Worm (Caenorhabditis elegans) whole organism, L4 larva: ENCODE measurements around the gene ast-1.

Experiments used
- D1046.2 ChIP-seq: fragments of 200-800 bp; sonication (Bioruptor generic); IDR thresholded peaks from 2 replicates; pipeline ENCODE4 v1.3.6; 2022; ENCODE audit warnings: missing genetic modification characterization, missing compliant biosample characterization
- F26F4.8 ChIP-seq: fragments of 200-800 bp; sonication (Bioruptor generic); conservative IDR thresholded peaks from 2 replicates; pipeline ENCODE4 v1.3.6; 2022; ENCODE audit warnings: missing genetic modification characterization, missing compliant biosample characterization
- T20F7.1 ChIP-seq: fragments of 200-800 bp; sonication (Bioruptor generic); optimal IDR thresholded peaks from 2 replicates; lab custom pipeline; 2018; ENCODE audit warnings: mild to moderate bottlenecking, missing genetic modification characterization, missing compliant biosample characterization
- Y75B8A.6 ChIP-seq: fragments of 200-800 bp; sonication (Bioruptor generic); IDR thresholded peaks from 2 replicates; pipeline ENCODE4 v1.3.6; 2022; ENCODE audit warnings: missing genetic modification reagents, missing genetic modification characterization, missing compliant biosample characterization
- ZK546.5 ChIP-seq, 2 experiments: sonication (generic microtip); optimal IDR thresholded peaks; 2 replicates each; lab custom pipeline; 2017; ENCODE audit warnings: missing biosample characterization in 2 of 2, missing genetic modification characterization in 2 of 2
- aha-1 ChIP-seq: fragments of 150-350 bp; peaks from one replicate; lab custom pipeline; 2014; ENCODE audit warnings: missing biosample characterization, missing genetic modification characterization
- arid-1 ChIP-seq: fragments of 200-800 bp; sonication (Bioruptor generic); conservative IDR thresholded peaks from 2 replicates; pipeline ENCODE4 v1.3.6; 2022; ENCODE audit warnings: missing genetic modification reagents, missing genetic modification characterization, missing compliant biosample characterization
- attf-4 ChIP-seq: sonication (generic microtip); optimal IDR thresholded peaks from 3 replicates; lab custom pipeline; 2017; ENCODE audit warnings: missing biosample characterization, missing genetic modification characterization
- ceh-20 ChIP-seq: fragments of 200-800 bp; sonication (Bioruptor generic); IDR thresholded peaks from 2 replicates; pipeline ENCODE4 v1.3.6; 2022; ENCODE audit warnings: missing genetic modification reagents, missing genetic modification characterization, missing compliant biosample characterization
- ceh-32 ChIP-seq: sonication (generic microtip); optimal IDR thresholded peaks from 2 replicates; lab custom pipeline; 2016; ENCODE audit warnings: mild to moderate bottlenecking, missing genetic modification characterization, missing compliant biosample characterization; ENCODE audit not compliant: poor library complexity
- ceh-44 ChIP-seq: fragments of 200-800 bp; sonication (Bioruptor generic); IDR thresholded peaks from 2 replicates; pipeline ENCODE4 v1.3.6; 2022; ENCODE audit warnings: missing genetic modification reagents, missing genetic modification characterization, missing compliant biosample characterization
- ceh-82 ChIP-seq: sonication (generic microtip); optimal IDR thresholded peaks from 2 replicates; lab custom pipeline; 2017; ENCODE audit warnings: missing biosample characterization, missing genetic modification characterization
- cey-2 ChIP-seq: sonication (generic microtip); optimal IDR thresholded peaks from 3 replicates; lab custom pipeline; 2017; ENCODE audit warnings: missing genetic modification characterization, mild to moderate bottlenecking, missing compliant biosample characterization, antibody characterized with exemption, borderline replicate concordance; ENCODE audit not compliant: insufficient read depth
- ctbp-1 ChIP-seq: fragments of 200-800 bp; sonication (Bioruptor generic); IDR thresholded peaks from 2 replicates; pipeline ENCODE4 v1.3.6; 2022; ENCODE audit warnings: missing genetic modification reagents, missing genetic modification characterization, missing compliant biosample characterization
- daf-16 ChIP-seq, 3 experiments: sonication (generic microtip); optimal IDR thresholded peaks; 2 replicates each; lab custom pipeline; 2016 to 2017; ENCODE audit warnings: missing genetic modification characterization in 3 of 3, missing genetic modification reagents in 3 of 3, mild to moderate bottlenecking in 2 of 3, missing compliant biosample characterization in 2 of 3, missing biosample characterization in 1 of 3, moderate library complexity in 1 of 3
- dmd-8 ChIP-seq: fragments of 200-800 bp; sonication (Bioruptor generic); IDR thresholded peaks from 2 replicates; pipeline ENCODE4 v1.3.6; 2022; ENCODE audit warnings: missing genetic modification characterization, missing compliant biosample characterization
- dpl-1 ChIP-seq: fragments of 150-350 bp; optimal IDR thresholded peaks from 2 replicates; lab custom pipeline; 2014; ENCODE audit warnings: missing biosample characterization, missing genetic modification reagents, missing genetic modification characterization
- dve-1 ChIP-seq: sonication (generic microtip); optimal IDR thresholded peaks from 2 replicates; lab custom pipeline; 2017; ENCODE audit warnings: antibody characterized with exemption, mild to moderate bottlenecking, missing genetic modification characterization, missing compliant biosample characterization; ENCODE audit not compliant: insufficient read depth
- egl-27 ChIP-seq: sonication (generic microtip); optimal IDR thresholded peaks from 3 replicates; lab custom pipeline; 2017; ENCODE audit warnings: missing biosample characterization, missing genetic modification reagents, missing genetic modification characterization
- gei-8 ChIP-seq: fragments of 200-800 bp; sonication (Bioruptor generic); optimal IDR thresholded peaks from 2 replicates; lab custom pipeline; 2018; ENCODE audit warnings: mild to moderate bottlenecking, missing genetic modification characterization, missing compliant biosample characterization
- hlh-30 ChIP-seq: sonication (generic microtip); optimal IDR thresholded peaks from 2 replicates; lab custom pipeline; 2017; ENCODE audit warnings: antibody characterized with exemption, mild to moderate bottlenecking, missing genetic modification characterization, missing compliant biosample characterization; ENCODE audit not compliant: insufficient read depth
- hmg-1.1 ChIP-seq: fragments of 200-800 bp; sonication (Bioruptor generic); IDR thresholded peaks from 2 replicates; pipeline ENCODE4 v1.3.6; 2022; ENCODE audit warnings: missing genetic modification reagents, missing genetic modification characterization, missing compliant biosample characterization
- lin-39 ChIP-seq: fragments of 150-350 bp; optimal IDR thresholded peaks from 2 replicates; lab custom pipeline; 2014; ENCODE audit warnings: missing biosample characterization, missing genetic modification reagents, missing genetic modification characterization
- madf-9 ChIP-seq: fragments of 200-800 bp; sonication (Bioruptor generic); conservative IDR thresholded peaks from 2 replicates; pipeline ENCODE4 v1.3.6; 2022; ENCODE audit warnings: missing genetic modification reagents, missing genetic modification characterization, missing compliant biosample characterization
- mdl-1 ChIP-seq, 2 experiments: fragments of 150-350 bp in 1 of 2; sonication (generic microtip) in 1 of 2; optimal IDR thresholded peaks; 2 replicates each; lab custom pipeline; 2014 to 2017; ENCODE audit warnings: missing biosample characterization in 2 of 2, missing genetic modification characterization in 2 of 2
- mes-2 ChIP-seq: sonication (generic microtip); optimal IDR thresholded peaks from 2 replicates; lab custom pipeline; 2016; ENCODE audit warnings: missing genotype, mild to moderate bottlenecking, missing genetic modification characterization, missing compliant biosample characterization; ENCODE audit not compliant: poor library complexity, severe bottlenecking
- mxl-2 ChIP-seq: fragments of 200-800 bp; sonication (Bioruptor generic); conservative IDR thresholded peaks from 2 replicates; pipeline ENCODE4 v1.3.6; 2022; ENCODE audit warnings: missing genetic modification reagents, missing genetic modification characterization, missing compliant biosample characterization
- mxl-3 ChIP-seq: fragments of 200-800 bp; sonication (Bioruptor generic); optimal IDR thresholded peaks from 2 replicates; lab custom pipeline; 2018; ENCODE audit warnings: mild to moderate bottlenecking, missing genetic modification characterization, missing compliant biosample characterization
- nhr-102 ChIP-seq: sonication (generic microtip); optimal IDR thresholded peaks from 2 replicates; lab custom pipeline; 2016; ENCODE audit warnings: mild to moderate bottlenecking, missing genetic modification characterization, moderate library complexity, missing compliant biosample characterization
- nhr-11 ChIP-seq: fragments of 150-350 bp; optimal IDR thresholded peaks from 2 replicates; lab custom pipeline; 2014; ENCODE audit warnings: missing biosample characterization, missing genetic modification characterization
- nhr-25 ChIP-seq: sonication (generic microtip); optimal IDR thresholded peaks from 2 replicates; lab custom pipeline; 2017; ENCODE audit warnings: missing genetic modification characterization, mild to moderate bottlenecking, missing compliant biosample characterization, antibody characterized with exemption, moderate library complexity, borderline replicate concordance; ENCODE audit not compliant: insufficient read depth
- nhr-28 ChIP-seq: fragments of 150-350 bp; optimal IDR thresholded peaks from 2 replicates; lab custom pipeline; 2014; ENCODE audit warnings: missing biosample characterization, missing genetic modification characterization
- nhr-41 ChIP-seq: fragments of 200-800 bp; sonication (Bioruptor generic); IDR thresholded peaks from 2 replicates; pipeline ENCODE4 v1.3.6; 2022; ENCODE audit warnings: missing genetic modification reagents, missing genetic modification characterization, missing compliant biosample characterization
- nhr-42 ChIP-seq: fragments of 200-800 bp; sonication (Bioruptor generic); IDR thresholded peaks from 2 replicates; pipeline ENCODE4 v1.3.6; 2022; ENCODE audit warnings: missing genetic modification characterization, missing compliant biosample characterization
- nhr-48 ChIP-seq: sonication (generic microtip); optimal IDR thresholded peaks from 2 replicates; lab custom pipeline; 2016; ENCODE audit warnings: mild to moderate bottlenecking, missing genetic modification characterization, missing compliant biosample characterization
- nhr-77 ChIP-seq: fragments of 150-350 bp; optimal IDR thresholded peaks from 2 replicates; lab custom pipeline; 2014; ENCODE audit warnings: missing biosample characterization, missing genetic modification characterization
- pha-4 ChIP-seq, 2 experiments: fragments of 150-350 bp in 1 of 2; fragments of 200-800 bp in 1 of 2; sonication (Bioruptor generic) in 1 of 2; IDR thresholded peaks in 1 of 2; optimal IDR thresholded peaks in 1 of 2; 2 replicates each; pipeline versions ENCODE4 v1.3.6 to Lab custom; 2014 to 2022; ENCODE audit warnings: missing genetic modification characterization in 2 of 2, missing genetic modification reagents in 2 of 2, missing biosample characterization in 1 of 2, missing compliant biosample characterization in 1 of 2
- pqm-1 ChIP-seq: sonication (generic microtip); optimal IDR thresholded peaks from 2 replicates; lab custom pipeline; 2017; ENCODE audit warnings: missing biosample characterization, missing genetic modification characterization
- rbr-2 ChIP-seq: sonication (generic microtip); optimal IDR thresholded peaks from 2 replicates; lab custom pipeline; 2016; ENCODE audit warnings: missing genotype, missing genetic modification characterization, missing compliant biosample characterization
- saeg-2 ChIP-seq: fragments of 200-800 bp; sonication (Bioruptor generic); IDR thresholded peaks from 2 replicates; pipeline ENCODE4 v1.3.6; 2022; ENCODE audit warnings: missing genetic modification reagents, missing genetic modification characterization, missing compliant biosample characterization
- sdz-12 ChIP-seq: fragments of 200-800 bp; sonication (Bioruptor generic); optimal IDR thresholded peaks from 2 replicates; lab custom pipeline; 2018; ENCODE audit warnings: mild to moderate bottlenecking, missing genetic modification characterization, missing compliant biosample characterization
- tag-97 ChIP-seq: fragments of 200-800 bp; sonication (Bioruptor generic); IDR thresholded peaks from 2 replicates; pipeline ENCODE4 v1.3.6; 2022; ENCODE audit warnings: missing genetic modification characterization, missing compliant biosample characterization
- zag-1 ChIP-seq: fragments of 150-350 bp; optimal IDR thresholded peaks from 2 replicates; lab custom pipeline; 2014; ENCODE audit warnings: missing biosample characterization, missing genetic modification characterization
- ztf-7 ChIP-seq: fragments of 150-350 bp; optimal IDR thresholded peaks from 2 replicates; lab custom pipeline; 2014; ENCODE audit warnings: missing biosample characterization, missing genetic modification characterization

ast-1 gene

ce11 chrII:4100485-4100884 lies 34.7 kb downstream of the ast-1 start, which contains the start of gene rhgf-2:
rhgf-2 (plus strand) TSS chrII:4100785.
- TF ChIP-seq attf-4 (no peak), ZK546.5 (tag; optimal IDR thresholded peaks at IDR 0.05; lab: Kevin White, UChicago) (no peak), pha-4 (GFP tag; IDR thresholded peaks at IDR 0.05; lab: Robert Waterston, UW) (no peak), pha-4 (tag; optimal IDR thresholded peaks at IDR 0.05; lab: Kevin White, UChicago) (no peak), nhr-48 (no peak), ceh-44 (GFP tag; lab: Robert Waterston, UW) (no peak), mes-2 (no peak), nhr-25 (tag; lab: Kevin White, UChicago) (no peak), ceh-82 (tag; lab: Kevin White, UChicago) (no peak), ztf-7 (no peak), F26F4.8 (GFP tag; lab: Robert Waterston, UW) (no peak), tag-97 (no peak), sdz-12 (GFP tag; lab: Kevin White, UChicago) (no peak), mxl-2 (GFP tag; lab: Robert Waterston, UW) (no peak), lin-39 (no peak), dve-1 (tag; lab: Kevin White, UChicago) (no peak)

DNA sequence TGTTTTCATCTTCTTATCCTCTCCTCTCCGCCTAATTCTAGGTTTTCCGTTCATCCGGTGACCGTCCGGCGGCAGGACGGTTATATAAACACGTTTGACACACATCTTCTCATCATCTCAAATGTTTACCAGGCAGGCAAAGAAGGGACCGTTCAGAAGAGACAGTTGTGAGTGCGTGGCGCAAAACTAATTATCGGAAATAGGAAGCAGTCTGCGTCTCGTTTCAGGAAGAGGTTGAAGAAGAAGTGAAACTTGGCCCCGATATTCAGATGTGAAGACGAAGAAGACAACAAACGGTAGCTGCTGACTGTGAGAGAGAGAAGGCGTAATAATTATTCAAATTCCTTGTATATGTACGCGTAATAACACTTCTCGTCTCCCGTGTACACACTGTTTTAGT lies 36.4 kb downstream of the ast-1 start:
- TF ChIP-seq nhr-28 (tag; lab: Kevin White, UChicago) = no peak
- no peak for TF ChIP-seq rbr-2 (tag; lab: Kevin White, UChicago)
- no peak for TF ChIP-seq gei-8 (GFP tag; lab: Kevin White, UChicago)
- no peak for TF ChIP-seq dmd-8
- TF ChIP-seq ceh-20 (GFP tag; lab: Robert Waterston, UW) = no peak
- TF ChIP-seq pha-4 (GFP tag; IDR thresholded peaks at IDR 0.05; lab: Robert Waterston, UW) = no peak
- no peak for TF ChIP-seq pha-4 (tag; optimal IDR thresholded peaks at IDR 0.05; lab: Kevin White, UChicago)
- TF ChIP-seq ZK546.5 (tag; optimal IDR thresholded peaks at IDR 0.05; lab: Kevin White, UChicago) = no peak
- no peak for TF ChIP-seq Y75B8A.6
- no peak for TF ChIP-seq nhr-102 (tag; lab: Kevin White, UChicago)
- no peak for TF ChIP-seq T20F7.1 (GFP tag; lab: Kevin White, UChicago)
- no peak for TF ChIP-seq aha-1 (tag; lab: Kevin White, UChicago)
- no peak for TF ChIP-seq nhr-41 (GFP tag; lab: Robert Waterston, UW)
- TF ChIP-seq egl-27 (tag; lab: Kevin White, UChicago) = no peak
- no peak for TF ChIP-seq ceh-82 (tag; lab: Kevin White, UChicago)
- TF ChIP-seq dpl-1 (GFP tag; lab: Kevin White, UChicago) = no peak
- no peak for TF ChIP-seq daf-16 (GFP tag; optimal IDR thresholded peaks at IDR 0.05; lab: Kevin White, UChicago)
- TF ChIP-seq daf-16 (tag; optimal IDR thresholded peaks at IDR 0.05; lab: Kevin White, UChicago) = no peak
- no peak for TF ChIP-seq cey-2

DNA sequence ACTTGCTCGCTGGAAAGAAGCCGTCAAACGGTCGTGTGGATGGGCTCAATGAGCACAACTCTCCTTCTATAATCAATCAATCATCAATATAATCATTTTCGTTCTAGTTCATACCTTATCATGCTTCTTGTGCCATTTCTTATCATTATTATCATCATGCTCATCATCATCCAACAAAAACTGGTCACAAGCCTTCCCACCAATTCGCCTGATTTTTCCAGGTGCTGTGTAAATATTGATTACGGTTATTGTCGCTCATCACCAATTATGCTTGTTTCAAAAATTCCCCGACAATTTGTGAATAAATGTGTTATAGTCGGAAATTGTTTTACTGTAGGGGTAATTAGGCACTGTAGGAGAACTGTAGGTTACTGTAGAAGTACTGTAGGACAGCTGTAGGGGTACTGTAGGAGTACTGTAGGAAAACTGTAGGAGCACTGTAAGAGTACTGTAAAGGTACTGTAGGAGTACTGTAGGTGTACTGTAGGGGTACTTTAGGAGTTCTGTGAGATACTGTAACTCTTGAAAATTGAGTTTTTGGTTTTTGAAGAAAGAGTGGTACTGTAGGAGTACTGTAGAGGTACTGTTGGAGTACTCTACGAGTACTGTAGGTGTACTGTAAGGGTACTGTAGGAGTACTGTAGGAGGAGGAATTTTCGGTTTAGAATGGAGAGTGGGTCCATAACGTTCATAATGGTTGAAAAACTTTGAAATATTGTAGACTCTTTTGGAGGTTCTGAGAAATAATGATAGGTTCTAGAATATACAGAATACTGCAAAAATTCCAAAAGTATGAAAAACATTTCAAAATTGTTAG lies 40.9 kb downstream of the ast-1 start:
- TF ChIP-seq nhr-77 (no peak), daf-16 (GFP tag; optimal IDR thresholded peaks at IDR 0.05; lab: Kevin White, UChicago) (peak in 1 of 2 experiments; percentile 19), daf-16 (tag; optimal IDR thresholded peaks at IDR 0.05; lab: Kevin White, UChicago) (no peak), D1046.2 (no peak), nhr-25 (tag; lab: Kevin White, UChicago) (no peak), mxl-3 (GFP tag; lab: Kevin White, UChicago) (no peak), saeg-2 (GFP tag; lab: Robert Waterston, UW) (no peak), ztf-7 (no peak), ZK546.5 (tag; optimal IDR thresholded peaks at IDR 0.05; lab: Kevin White, UChicago) (no peak), madf-9 (GFP tag; lab: Robert Waterston, UW) (0 out of 2 replicates have a peak, but pooled peaks have one; percentile 44), hmg-1.1 (no peak), ceh-32 (tag; lab: Kevin White, UChicago) (no peak), zag-1 (no peak), ctbp-1 (GFP tag; lab: Robert Waterston, UW) (no peak), mdl-1 (tag; optimal IDR thresholded peaks at IDR 0.05; lab: Kevin White, UChicago) (no peak), arid-1 (GFP tag; lab: Robert Waterston, UW) (no peak), pqm-1 (no peak), nhr-11 (tag; lab: Kevin White, UChicago) (no peak), hlh-30 (tag; lab: Kevin White, UChicago) (peak; percentile 21), attf-4 (no peak), nhr-42 (GFP tag; lab: Robert Waterston, UW) (no peak)
